Worm (Caenorhabditis elegans) whole organism, midembryonic: ENCODE measurements around the gene T21D12.11.

Source experiments
- T22C8.4 ChIP-seq: fragments of 200-800 bp; sonication (Bioruptor generic); IDR thresholded peaks from 2 replicates; pipeline ENCODE4 v1.3.6; 2022; ENCODE audit warnings: missing genetic modification characterization, missing compliant biosample characterization
- cog-1 ChIP-seq: sonication (generic microtip); optimal IDR thresholded peaks from 2 replicates; lab custom pipeline; 2016; ENCODE audit warnings: missing genetic modification characterization, missing compliant biosample characterization
- flt-1 ChIP-seq: fragments of 200-800 bp; sonication (Bioruptor generic); IDR thresholded peaks from 2 replicates; pipeline ENCODE4 v1.3.6; 2022; ENCODE audit warnings: missing genetic modification characterization, missing compliant biosample characterization
- klf-2 ChIP-seq: fragments of 200-800 bp; sonication (Bioruptor generic); conservative IDR thresholded peaks from 2 replicates; pipeline ENCODE4 v1.3.6; 2022; ENCODE audit warnings: missing genetic modification reagents, missing genetic modification characterization, missing compliant biosample characterization
- med-1 ChIP-seq: sonication (generic microtip); optimal IDR thresholded peaks from 2 replicates; lab custom pipeline; 2017; ENCODE audit warnings: missing genetic modification characterization, mild to moderate bottlenecking, missing compliant biosample characterization, antibody characterized with exemption, missing genetic modification reagents; ENCODE audit not compliant: insufficient read depth
- ref-1 ChIP-seq: fragments of 200-800 bp; sonication (Bioruptor generic); conservative IDR thresholded peaks from 2 replicates; pipeline ENCODE4 v1.3.6; 2022; ENCODE audit warnings: missing genetic modification reagents, missing genetic modification characterization, missing compliant biosample characterization
- tab-1 ChIP-seq: fragments of 200-800 bp; sonication (Bioruptor generic); IDR thresholded peaks from 2 replicates; pipeline ENCODE4 v1.3.6; 2022; ENCODE audit warnings: missing genetic modification characterization, missing compliant biosample characterization
- ztf-23 ChIP-seq: fragments of 200-800 bp; sonication (Bioruptor generic); IDR thresholded peaks from 2 replicates; pipeline ENCODE4 v1.3.6; 2022; ENCODE audit warnings: missing genetic modification reagents, missing genetic modification characterization, missing compliant biosample characterization
- ztf-29 ChIP-seq: fragments of 200-800 bp; sonication (Bioruptor generic); IDR thresholded peaks from 2 replicates; pipeline ENCODE4 v1.3.6; 2022; ENCODE audit warnings: missing genetic modification reagents, missing genetic modification characterization, missing compliant biosample characterization

The T21D12.11 gene

DNA sequence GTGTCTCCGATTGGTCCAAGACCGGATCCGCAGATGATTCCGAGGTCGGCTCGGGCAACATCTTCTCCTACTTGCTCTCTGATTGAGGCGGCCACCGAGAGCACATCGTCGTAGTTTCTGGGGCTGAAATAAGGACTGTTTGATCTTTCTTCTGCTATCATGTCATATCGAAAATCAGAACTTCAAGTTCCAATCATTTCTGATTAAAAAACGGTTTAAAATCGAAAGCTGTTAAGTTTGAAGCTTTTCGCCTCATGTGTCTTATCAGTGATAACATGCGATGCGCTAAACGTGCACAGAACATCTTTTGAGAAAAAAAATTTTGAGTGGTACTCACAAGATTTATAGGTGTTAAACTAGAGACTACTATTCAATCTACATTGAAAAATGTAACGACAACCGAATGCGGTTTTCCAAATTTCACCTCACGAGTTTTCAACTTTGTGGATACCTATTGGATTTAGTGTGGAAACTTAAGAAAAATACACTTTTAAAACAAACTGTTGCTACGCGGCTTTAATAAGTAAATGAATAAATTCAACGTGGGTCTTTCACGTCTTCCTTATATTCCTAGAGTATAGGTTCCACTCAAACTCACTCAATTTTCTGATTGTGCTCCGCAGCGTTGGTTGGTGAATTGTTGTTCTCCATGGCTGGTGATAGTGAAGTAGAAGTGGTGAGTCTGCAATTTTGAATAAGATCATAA is 24.9 kb downstream of the T21D12.11 start:
- no peak for TF ChIP-seq klf-2 (GFP tag; lab: Robert Waterston, UW)
- TF ChIP-seq T22C8.4 (GFP tag; lab: Robert Waterston, UW): no peak

DNA sequence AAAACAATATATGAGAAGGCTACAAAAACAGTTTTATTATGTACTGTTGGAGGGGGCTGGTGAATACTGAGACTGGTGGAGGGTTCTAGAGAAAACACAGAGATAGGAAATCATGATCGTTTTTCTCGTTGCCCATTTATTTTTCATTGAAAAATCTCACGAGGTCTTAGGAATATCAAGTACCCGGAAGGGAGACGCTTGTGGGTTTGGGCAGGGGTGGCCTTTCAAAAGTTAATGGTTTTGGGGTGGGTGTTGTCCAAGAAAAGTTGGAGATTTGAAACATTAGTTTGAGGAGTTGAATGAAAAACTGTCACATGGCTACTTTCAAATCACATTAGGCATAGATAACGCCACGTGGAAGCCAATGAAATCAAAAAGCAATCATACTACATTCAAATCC is 25.5 kb downstream of the T21D12.11 start:
- TF ChIP-seq flt-1 (GFP tag; lab: Robert Waterston, UW) (no peak), klf-2 (GFP tag; lab: Robert Waterston, UW) (no peak), tab-1 (GFP tag; lab: Robert Waterston, UW) (no peak), ztf-29 (GFP tag; lab: Robert Waterston, UW) (no peak), cog-1 (tag; lab: Kevin White, UChicago) (no peak), ztf-23 (GFP tag; lab: Robert Waterston, UW) (no peak), T22C8.4 (GFP tag; lab: Robert Waterston, UW) (no peak), med-1 (GFP tag; lab: Kevin White, UChicago) (no peak), ref-1 (no peak)

DNA sequence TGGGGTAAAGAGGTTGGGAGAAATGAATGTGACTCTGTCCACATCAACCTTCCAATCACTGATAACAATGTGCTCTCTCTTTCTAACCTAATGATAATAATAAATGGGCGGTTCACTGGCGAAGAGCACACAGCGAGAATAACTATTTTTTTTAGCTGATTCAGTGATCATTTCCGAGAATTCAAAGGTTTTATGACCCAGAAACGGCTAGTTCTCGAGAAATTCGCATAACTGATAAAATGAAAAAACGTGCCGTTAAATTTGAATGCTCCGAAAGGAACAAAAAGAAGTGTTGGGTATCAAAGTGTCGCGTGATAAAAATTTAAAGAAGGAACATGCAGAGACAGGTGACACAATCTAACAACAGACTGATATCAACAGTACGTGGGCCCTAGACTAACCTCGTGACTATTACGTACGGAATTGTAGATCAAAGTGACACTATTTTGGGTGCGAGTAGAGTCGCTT is 26.6 kb downstream of the T21D12.11 start:
- TF ChIP-seq T22C8.4 (GFP tag; lab: Robert Waterston, UW): no peak
- TF ChIP-seq ztf-23 (GFP tag; lab: Robert Waterston, UW): no peak
- no peak for TF ChIP-seq klf-2 (GFP tag; lab: Robert Waterston, UW)
- TF ChIP-seq flt-1 (GFP tag; lab: Robert Waterston, UW): no peak
- TF ChIP-seq cog-1 (tag; lab: Kevin White, UChicago): no peak
- no peak for TF ChIP-seq ref-1
- TF ChIP-seq tab-1 (GFP tag; lab: Robert Waterston, UW): no peak

DNA sequence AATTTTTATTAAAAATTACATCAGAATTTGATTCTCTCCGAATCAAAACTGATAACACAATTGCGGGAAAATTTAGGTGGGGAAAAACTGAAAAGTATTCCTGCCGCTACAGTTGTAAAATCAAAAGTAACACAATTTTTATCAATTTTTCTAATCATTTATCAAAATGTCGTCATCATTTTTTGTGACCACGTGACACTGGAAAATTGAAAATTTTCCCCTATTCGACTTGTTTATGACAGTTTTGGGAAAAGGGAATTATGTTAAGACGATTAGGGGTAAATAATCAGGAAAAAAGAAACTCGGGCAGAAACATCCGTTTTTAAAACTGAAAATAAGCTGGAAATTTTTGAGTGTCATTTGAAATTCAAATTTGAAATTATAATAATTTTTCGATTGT is 27.6 kb downstream of the T21D12.11 start:
- TF ChIP-seq T22C8.4 (GFP tag; lab: Robert Waterston, UW) (no peak), ztf-23 (GFP tag; lab: Robert Waterston, UW) (no peak)

DNA sequence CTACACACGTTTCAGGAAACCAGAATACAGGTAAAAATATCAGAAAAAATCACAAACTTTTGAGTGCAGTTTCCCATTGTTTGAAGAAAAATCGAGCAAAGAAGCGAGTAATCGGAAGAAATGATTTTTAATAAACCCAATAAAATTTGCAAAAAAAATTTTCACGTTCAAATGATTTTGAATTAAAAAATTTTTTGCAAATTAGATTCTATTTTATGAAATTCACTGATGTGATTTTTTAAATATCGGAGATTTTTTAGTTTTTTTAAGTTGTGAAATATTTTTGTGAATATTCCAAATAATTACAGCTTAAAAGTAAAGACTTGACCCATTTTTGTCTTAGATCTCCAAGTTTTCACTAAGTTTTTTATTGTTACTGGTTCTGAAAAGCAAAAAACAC is 29.0 kb downstream of the T21D12.11 start, which contains the start of gene pnp-1:
Gene pnp-1, minus strand, starts transcription at position 101 of the 400 bp plus-strand sequence.
- TF ChIP-seq ztf-23 (GFP tag; lab: Robert Waterston, UW): no peak
- TF ChIP-seq med-1 (GFP tag; lab: Kevin White, UChicago): no peak
- no peak for TF ChIP-seq cog-1 (tag; lab: Kevin White, UChicago)
- TF ChIP-seq flt-1 (GFP tag; lab: Robert Waterston, UW): no peak

DNA sequence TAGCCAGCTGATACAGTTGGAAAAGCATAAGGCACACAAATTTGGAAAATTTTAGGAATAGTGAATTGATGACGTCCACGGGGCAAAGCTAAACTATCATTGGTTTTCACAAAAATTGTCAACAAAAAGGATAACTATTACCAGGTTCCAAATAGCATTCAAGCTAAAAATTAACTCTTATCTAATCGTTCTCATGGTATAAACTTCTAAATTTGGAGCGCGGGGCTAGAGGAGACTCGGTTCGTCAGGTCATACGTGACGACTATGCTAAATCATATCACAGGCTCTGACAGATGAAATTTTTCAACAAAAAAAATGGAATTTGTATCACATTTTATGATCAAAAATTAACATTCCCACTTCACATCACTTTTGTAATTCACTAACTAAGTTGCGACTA is 30.0 kb downstream of the T21D12.11 start:
- TF ChIP-seq ztf-29 (GFP tag; lab: Robert Waterston, UW) (no peak), med-1 (GFP tag; lab: Kevin White, UChicago) (no peak), cog-1 (tag; lab: Kevin White, UChicago) (no peak), ref-1 (no peak), flt-1 (GFP tag; lab: Robert Waterston, UW) (no peak), tab-1 (GFP tag; lab: Robert Waterston, UW) (no peak), ztf-23 (GFP tag; lab: Robert Waterston, UW) (no peak), T22C8.4 (GFP tag; lab: Robert Waterston, UW) (no peak), klf-2 (GFP tag; lab: Robert Waterston, UW) (no peak)

DNA sequence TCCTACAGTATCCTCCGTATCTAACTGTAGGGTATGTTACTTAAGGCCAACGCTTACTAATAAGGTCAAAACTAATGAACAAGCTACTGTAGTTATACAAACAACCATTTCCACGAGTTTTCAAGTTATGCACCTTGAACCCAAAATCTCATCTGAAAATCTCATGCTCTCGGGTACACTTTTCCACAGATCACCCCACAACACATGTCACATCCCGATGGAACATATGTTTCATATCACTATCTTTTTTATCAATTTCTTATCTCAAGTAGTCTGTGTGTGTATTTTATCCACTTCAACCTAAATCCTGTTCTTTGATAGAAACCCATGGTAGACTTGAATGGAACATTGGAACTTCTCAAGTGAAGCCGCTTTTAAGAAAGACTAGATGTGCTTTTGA is 31.1 kb downstream of the T21D12.11 start:
- TF ChIP-seq ztf-23 (GFP tag; lab: Robert Waterston, UW) (no peak), flt-1 (GFP tag; lab: Robert Waterston, UW) (no peak), tab-1 (GFP tag; lab: Robert Waterston, UW) (no peak), ztf-29 (GFP tag; lab: Robert Waterston, UW) (no peak), med-1 (GFP tag; lab: Kevin White, UChicago) (no peak), T22C8.4 (GFP tag; lab: Robert Waterston, UW) (no peak)

DNA sequence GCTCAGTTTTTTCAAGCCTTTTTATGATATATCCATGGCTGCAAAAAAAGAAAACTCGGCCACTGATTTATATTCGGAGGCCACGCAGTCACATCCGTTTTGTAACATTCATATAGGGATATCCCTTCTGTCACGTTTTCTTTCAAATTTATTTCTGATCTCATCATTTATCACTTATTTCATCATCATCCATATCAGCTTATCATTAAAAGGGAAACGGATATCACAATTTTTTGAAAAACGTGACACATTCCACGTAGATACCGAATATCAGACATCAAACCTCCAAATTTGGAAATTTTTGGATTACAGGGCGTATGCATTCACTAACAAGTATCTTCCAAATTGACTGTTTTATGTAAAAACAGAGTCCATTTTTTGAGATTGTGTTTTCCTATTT is 33.5 kb downstream of the T21D12.11 start:
- TF ChIP-seq ref-1 (no peak), T22C8.4 (GFP tag; lab: Robert Waterston, UW) (no peak), flt-1 (GFP tag; lab: Robert Waterston, UW) (no peak), cog-1 (tag; lab: Kevin White, UChicago) (no peak), ztf-29 (GFP tag; lab: Robert Waterston, UW) (no peak), ztf-23 (GFP tag; lab: Robert Waterston, UW) (no peak)

DNA sequence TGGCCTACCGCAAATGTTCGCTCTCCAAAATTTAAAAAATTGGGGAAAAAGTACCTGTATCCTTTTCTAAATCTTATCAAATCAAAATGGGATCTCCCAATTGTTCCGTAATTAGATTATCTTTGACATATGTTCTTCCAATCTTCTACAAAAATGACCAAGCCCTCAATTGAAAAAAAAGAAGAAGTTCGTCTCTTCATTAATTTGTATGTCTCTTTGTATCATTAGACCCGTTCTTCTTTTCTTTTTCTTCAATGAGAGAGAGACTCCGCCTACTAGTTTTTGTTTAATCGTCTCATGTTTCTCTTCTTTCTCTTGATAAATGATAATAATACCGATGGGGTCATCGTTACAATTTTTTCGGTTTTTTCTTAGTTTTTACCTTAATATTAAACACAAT is 34.1 kb downstream of the T21D12.11 start:
- TF ChIP-seq ref-1: no peak
- no peak for TF ChIP-seq T22C8.4 (GFP tag; lab: Robert Waterston, UW)
- TF ChIP-seq klf-2 (GFP tag; lab: Robert Waterston, UW): no peak
- no peak for TF ChIP-seq cog-1 (tag; lab: Kevin White, UChicago)
- TF ChIP-seq tab-1 (GFP tag; lab: Robert Waterston, UW): no peak
- TF ChIP-seq med-1 (GFP tag; lab: Kevin White, UChicago): no peak
- no peak for TF ChIP-seq flt-1 (GFP tag; lab: Robert Waterston, UW)
- TF ChIP-seq ztf-29 (GFP tag; lab: Robert Waterston, UW): no peak

DNA sequence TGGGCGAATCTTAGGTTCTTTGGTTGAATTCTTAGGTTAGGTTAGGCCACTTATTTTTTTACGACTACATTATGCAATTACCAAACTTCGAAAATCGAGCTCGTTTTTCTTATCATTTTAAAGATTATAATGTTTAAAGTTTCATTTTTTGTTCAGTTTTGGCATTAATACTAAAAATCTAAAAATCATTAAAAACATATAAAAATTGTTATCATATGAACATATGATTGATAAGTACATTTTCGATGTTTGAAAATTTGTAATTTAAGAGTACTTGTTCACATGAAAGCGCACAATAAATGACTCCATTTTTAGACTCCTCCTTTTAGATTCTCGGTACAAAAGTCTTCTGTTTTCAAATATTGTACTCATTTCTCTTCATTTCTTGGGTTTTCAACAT is 35.9 kb downstream of the T21D12.11 start:
- TF ChIP-seq klf-2 (GFP tag; lab: Robert Waterston, UW) (no peak), ref-1 (no peak), ztf-29 (GFP tag; lab: Robert Waterston, UW) (no peak), flt-1 (GFP tag; lab: Robert Waterston, UW) (no peak), ztf-23 (GFP tag; lab: Robert Waterston, UW) (no peak), med-1 (GFP tag; lab: Kevin White, UChicago) (no peak), tab-1 (GFP tag; lab: Robert Waterston, UW) (no peak), cog-1 (tag; lab: Kevin White, UChicago) (no peak)
